Worm (Caenorhabditis elegans): ENCODE results near the gene F11C1.10.

Gene F11C1.10

ce11 chrX:13007857-13008813 is 31.3 kb downstream of the F11C1.10 start, which contains the start of gene nhr-25 (continued):
- no peak for TF ChIP-seq ceh-88 (GFP tag; IDR thresholded peaks at IDR 0.05)
- TF ChIP-seq sptf-1 (tag; optimal IDR thresholded peaks at IDR 0.05) = no peak
- TF ChIP-seq irx-1 (tag; optimal IDR thresholded peaks at IDR 0.05) = peak; percentile 17
- no peak for TF ChIP-seq jun-1 (tag; optimal IDR thresholded peaks at IDR 0.05)
- no peak for TF ChIP-seq ztf-11 (tag; optimal IDR thresholded peaks at IDR 0.05)
- TF ChIP-seq efl-3 (GFP tag; optimal IDR thresholded peaks at IDR 0.05) = no peak
- no peak for TF ChIP-seq mef-2 (tag; optimal IDR thresholded peaks at IDR 0.05)

- TF ChIP-seq efl-1 (optimal IDR thresholded peaks at IDR 0.05) = no peak
- TF ChIP-seq efl-1 (GFP tag; optimal IDR thresholded peaks at IDR 0.05 in 1 of 2) = peak in 1 of 2 experiments; percentile 38
- 0 out of 2 replicates have a peak, but pooled peaks have one; percentile 31 for TF ChIP-seq grh-1 (GFP tag; IDR thresholded peaks at IDR 0.05)
- TF ChIP-seq nhr-20 (tag; optimal IDR thresholded peaks at IDR 0.05) = peak; percentile 46
- peak; percentile 85 for TF ChIP-seq lin-14 (GFP tag; optimal IDR thresholded peaks at IDR 0.05)
- TF ChIP-seq blmp-1 (tag; optimal IDR thresholded peaks at IDR 0.05) = peak; percentile 98
- TF ChIP-seq hlh-4 (tag; optimal IDR thresholded peaks at IDR 0.05) = no peak
- TF ChIP-seq egl-13 (tag; optimal IDR thresholded peaks at IDR 0.05) = no peak
- peak; percentile 19 for TF ChIP-seq snu-23 (GFP tag; optimal IDR thresholded peaks at IDR 0.05)
- peak in 3 of 6 experiments; percentile 10 to 62 (median 14) for TF ChIP-seq elt-3 (tag; optimal IDR thresholded peaks at IDR 0.05)
- no peak for TF ChIP-seq aha-1 (tag; optimal IDR thresholded peaks at IDR 0.05)
- no peak for TF ChIP-seq lin-13 (GFP tag; optimal IDR thresholded peaks at IDR 0.05)
- peak; percentile 88 for TF ChIP-seq nhr-85 (tag)
- no peak for TF ChIP-seq C34B4.2 (tag; optimal IDR thresholded peaks at IDR 0.05)
Observed at ce11 chrX:13008895-13009294, 32.0 kb downstream of the F11C1.10 start.

ce11 chrX:13009645-13010044 is 32.8 kb downstream of the F11C1.10 start:
- TF ChIP-seq grh-1 (GFP tag; IDR thresholded peaks at IDR 0.05) (peak; percentile 79), nhr-12 (tag; optimal IDR thresholded peaks at IDR 0.05) (no peak), lin-14 (GFP tag; optimal IDR thresholded peaks at IDR 0.05) (peak; percentile 78), C34B4.2 (tag; optimal IDR thresholded peaks at IDR 0.05) (no peak), isw-1 (GFP tag; IDR thresholded peaks at IDR 0.05) (no peak), unc-98 (GFP tag; IDR thresholded peaks at IDR 0.05) (no peak), ceh-8 (GFP tag; optimal IDR thresholded peaks at IDR 0.05) (no peak), ceh-88 (GFP tag; IDR thresholded peaks at IDR 0.05) (no peak), Y116A8C.19 (tag; optimal IDR thresholded peaks at IDR 0.05; ENCODE audit: borderline replicate concordance) (no peak), hlh-4 (tag; optimal IDR thresholded peaks at IDR 0.05) (no peak), egl-13 (tag; optimal IDR thresholded peaks at IDR 0.05) (no peak), snu-23 (GFP tag; optimal IDR thresholded peaks at IDR 0.05) (peak; percentile 51), skn-1 (tag; optimal IDR thresholded peaks at IDR 0.05) (no peak), C16A3.4 (tag; optimal IDR thresholded peaks at IDR 0.05) (peak; percentile 3), efl-1 (optimal IDR thresholded peaks at IDR 0.05) (no peak), efl-1 (GFP tag; optimal IDR thresholded peaks at IDR 0.05 in 1 of 2) (peak in 1 of 2 experiments; percentile 82), lin-15B (tag; optimal IDR thresholded peaks at IDR 0.05) (no peak), zip-4 (GFP tag; optimal IDR thresholded peaks at IDR 0.05) (no peak), lin-13 (GFP tag; optimal IDR thresholded peaks at IDR 0.05) (no peak), aha-1 (tag; optimal IDR thresholded peaks at IDR 0.05) (no peak), xbp-1 (tag; optimal IDR thresholded peaks at IDR 0.05) (no peak), ceh-63 (GFP tag; optimal IDR thresholded peaks at IDR 0.05) (no peak), lir-3 (tag; optimal IDR thresholded peaks at IDR 0.05; ENCODE audit: poor library complexity) (no peak), nhr-77 (tag; optimal IDR thresholded peaks at IDR 0.05) (no peak), lsy-2 (tag; optimal IDR thresholded peaks at IDR 0.05) (peak in 1 of 2 experiments; percentile 44), unc-86 (tag; optimal IDR thresholded peaks at IDR 0.05) (no peak), ceh-82 (tag; optimal IDR thresholded peaks at IDR 0.05) (no peak), egl-27 (tag; optimal IDR thresholded peaks at IDR 0.05) (no peak), nhr-84 (tag; optimal IDR thresholded peaks at IDR 0.05) (no peak), elt-2 (tag; optimal IDR thresholded peaks at IDR 0.05) (no peak), fkh-10 (GFP tag; optimal IDR thresholded peaks at IDR 0.05) (no peak), fkh-8 (tag; optimal IDR thresholded peaks at IDR 0.05) (no peak), nhr-19 (GFP tag; conservative IDR thresholded peaks at IDR 0.05) (peak; percentile 16; the same call in 1 of the 2 replicates), nhr-71 (tag; optimal IDR thresholded peaks at IDR 0.05) (peak; percentile 55), aly-2 (tag; optimal IDR thresholded peaks at IDR 0.05) (no peak), ces-1 (GFP tag; optimal IDR thresholded peaks at IDR 0.05) (no peak)

All from whole organism, L1 larva.